Worm (Caenorhabditis elegans) whole organism, mixed stage, embryonic: Measurements from ENCODE around the gene pix-1.

ENCODE experiments used
- bed-3 ChIP-seq: fragments of 200-800 bp; sonication (Bioruptor generic); optimal IDR thresholded peaks from 3 replicates; lab custom pipeline; 2018; ENCODE audit warnings: mild to moderate bottlenecking, missing genetic modification characterization, moderate library complexity, missing compliant biosample characterization
- ceh-39 ChIP-seq: fragments of 150-350 bp; optimal IDR thresholded peaks from 2 replicates; lab custom pipeline; 2014; ENCODE audit warnings: missing biosample characterization, missing genetic modification characterization
- ces-1 ChIP-seq: fragments of 150-350 bp; optimal IDR thresholded peaks from 2 replicates; lab custom pipeline; 2014; ENCODE audit warnings: missing biosample characterization, missing genetic modification reagents, missing genetic modification characterization
- drap-1 ChIP-seq: fragments of 200-800 bp; sonication (Bioruptor generic); optimal IDR thresholded peaks from 3 replicates; lab custom pipeline; 2018; ENCODE audit warnings: mild to moderate bottlenecking, missing genetic modification characterization, missing compliant biosample characterization
- elt-3 ChIP-seq: fragments of 150-350 bp; optimal IDR thresholded peaks from 2 replicates; lab custom pipeline; 2014; ENCODE audit warnings: missing biosample characterization, missing genetic modification characterization
- lin-13 ChIP-seq: fragments of 150-350 bp; optimal IDR thresholded peaks from 2 replicates; lab custom pipeline; 2014; ENCODE audit warnings: missing biosample characterization, missing genetic modification characterization
- mab-5 ChIP-seq: fragments of 150-350 bp; optimal IDR thresholded peaks from 2 replicates; lab custom pipeline; 2014; ENCODE audit warnings: missing biosample characterization, missing genetic modification characterization
- nhr-237 ChIP-seq: fragments of 150-350 bp; optimal IDR thresholded peaks from 2 replicates; lab custom pipeline; 2014; ENCODE audit warnings: missing biosample characterization, missing genetic modification characterization
- nhr-28 ChIP-seq: fragments of 150-350 bp; optimal IDR thresholded peaks from 2 replicates; lab custom pipeline; 2014; ENCODE audit warnings: missing biosample characterization, missing genetic modification characterization
- nhr-76 ChIP-seq: sonication (generic microtip); optimal IDR thresholded peaks from 2 replicates; lab custom pipeline; 2017; ENCODE audit warnings: missing biosample characterization, missing genetic modification characterization
- pha-4 ChIP-seq: fragments of 150-350 bp; optimal IDR thresholded peaks from 2 replicates; lab custom pipeline; 2018; ENCODE audit warnings: missing biosample characterization, missing genetic modification reagents, missing genetic modification characterization
- snpc-4 ChIP-seq: fragments of 150-350 bp; optimal IDR thresholded peaks from 2 replicates; lab custom pipeline; 2014; ENCODE audit warnings: missing biosample characterization, missing genetic modification characterization
- sptf-1 ChIP-seq: sonication (generic microtip); optimal IDR thresholded peaks from 2 replicates; lab custom pipeline; 2017; ENCODE audit warnings: mild to moderate bottlenecking, missing genetic modification characterization, moderate library complexity, missing compliant biosample characterization
- unc-39 ChIP-seq: fragments of 150-350 bp; optimal IDR thresholded peaks from 2 replicates; lab custom pipeline; 2014; ENCODE audit warnings: missing biosample characterization, missing genetic modification characterization

DNA sequence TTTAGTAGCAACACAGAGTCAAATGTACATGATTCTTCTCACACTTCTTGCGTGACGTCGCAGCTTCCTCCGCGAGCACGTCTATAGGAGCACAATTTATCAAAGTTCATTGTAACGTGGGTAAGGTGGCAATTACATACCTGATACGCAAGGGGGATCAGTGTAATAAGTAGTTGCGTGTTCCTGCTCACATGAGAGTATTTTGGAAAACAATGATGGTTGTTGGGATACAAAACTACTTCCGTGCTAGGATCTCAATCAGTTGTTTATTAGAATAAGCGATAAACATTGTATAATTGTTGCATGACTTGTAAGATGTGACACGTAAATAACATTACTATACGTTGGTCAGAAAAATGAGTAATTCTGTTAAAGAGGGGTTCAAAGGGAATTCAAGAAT is 14.1 kb upstream of the pix-1 start:
- TF ChIP-seq drap-1 (no peak), mab-5 (tag; lab: Kevin White, UChicago) (no peak), nhr-237 (tag; lab: Kevin White, UChicago) (no peak), sptf-1 (tag; lab: Kevin White, UChicago) (no peak), ces-1 (GFP tag; lab: Kevin White, UChicago) (no peak), snpc-4 (no peak), lin-13 (tag; lab: Kevin White, UChicago) (no peak), ceh-39 (tag; lab: Kevin White, UChicago) (no peak), elt-3 (tag; lab: Kevin White, UChicago) (no peak), nhr-28 (tag; lab: Kevin White, UChicago) (no peak), pha-4 (tag; lab: Kevin White, UChicago) (no peak), unc-39 (no peak), bed-3 (GFP tag; lab: Kevin White, UChicago) (no peak), nhr-76 (tag; lab: Kevin White, UChicago) (no peak)
